Worm (Caenorhabditis elegans) whole organism, L1 larva: ENCODE measurements around the gene C56C10.9.

Experiments
- fkh-10 ChIP-seq: sonication (generic microtip); optimal IDR thresholded peaks from 2 replicates; lab custom pipeline; 2017; ENCODE audit warnings: missing biosample characterization, missing genetic modification reagents, missing genetic modification characterization
- grh-1 ChIP-seq: fragments of 200-800 bp; sonication (Bioruptor generic); IDR thresholded peaks from 2 replicates; pipeline ENCODE4 v1.3.6; 2022; ENCODE audit warnings: missing genetic modification reagents, missing genetic modification characterization, missing compliant biosample characterization
- lin-35 ChIP-seq, 2 experiments: fragments of 150-350 bp; optimal IDR thresholded peaks; 2 replicates each; lab custom pipeline; 2014; ENCODE audit warnings: missing biosample characterization in 2 of 2, missing genetic modification characterization in 2 of 2, missing genetic modification reagents in 2 of 2
- lir-3 ChIP-seq: sonication (generic microtip); optimal IDR thresholded peaks from 2 replicates; lab custom pipeline; 2016; ENCODE audit warnings: mild to moderate bottlenecking, missing genetic modification characterization, moderate library complexity, missing compliant biosample characterization; ENCODE audit not compliant: poor library complexity
- nhr-11 ChIP-seq: fragments of 150-350 bp; optimal IDR thresholded peaks from 2 replicates; lab custom pipeline; 2014; ENCODE audit warnings: missing biosample characterization, missing genetic modification characterization
- vab-15 ChIP-seq: sonication (generic microtip); optimal IDR thresholded peaks from 2 replicates; lab custom pipeline; 2017; ENCODE audit warnings: missing genotype, mild to moderate bottlenecking, missing genetic modification characterization, missing compliant biosample characterization

ce11 chrII:6616770-6617169 lies 24.6 kb upstream of the C56C10.9 start, which contains the start of gene klf-3:
- TF ChIP-seq nhr-11 (tag; lab: Kevin White, UChicago) (no peak), fkh-10 (no peak), lin-35 (GFP tag; optimal IDR thresholded peaks at IDR 0.05; lab: Kevin White, UChicago) (no peak), vab-15 (tag; lab: Kevin White, UChicago) (no peak), grh-1 (GFP tag; lab: Robert Waterston, UW) (no peak), lir-3 (tag; lab: Kevin White, UChicago) (no peak)
